Fruit fly (Drosophila melanogaster) whole organism: Measurements from ENCODE around the gene stg.

Experiments used
- psq ChIP-seq: fragments of >200 bp; optimal IDR thresholded peaks from 2 replicates; lab custom pipeline; 2017
- usp ChIP-seq: fragments of >200 bp; optimal IDR thresholded peaks from 2 replicates; lab custom pipeline; 2017; ENCODE audit warnings: missing biosample characterization, missing genetic modification characterization, mixed read lengths

DNA sequence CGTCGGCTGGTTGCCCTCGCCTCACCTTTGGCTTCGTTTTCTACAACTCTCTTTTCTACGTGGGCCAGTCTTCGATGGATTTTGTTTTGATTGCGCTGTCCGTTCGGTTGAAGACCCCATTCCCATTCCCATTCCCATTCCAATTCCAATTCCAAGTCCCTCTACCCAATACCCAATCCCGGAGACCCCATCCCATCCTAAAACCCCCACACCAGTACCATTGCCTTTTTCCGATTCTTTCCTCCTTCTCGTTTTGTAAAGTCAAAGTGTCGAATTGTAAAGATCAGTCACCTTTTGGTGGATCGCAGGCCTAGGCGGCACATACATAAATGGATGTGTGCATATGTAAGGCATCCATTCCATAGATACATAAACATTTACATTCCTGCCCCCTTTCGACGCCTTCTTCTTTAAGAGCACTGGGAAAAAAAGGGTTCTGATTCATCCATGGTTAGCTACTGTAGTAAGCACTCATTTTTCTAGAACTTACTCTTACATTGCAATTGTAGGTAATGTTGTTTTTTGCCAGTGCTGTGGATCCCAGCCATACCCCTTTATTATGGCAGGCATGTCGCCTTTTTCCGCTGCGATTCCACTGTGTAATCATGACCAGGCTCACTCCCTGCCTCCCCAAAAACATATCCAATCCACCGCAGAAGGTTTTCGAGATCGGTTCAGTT is 44.3 kb upstream of the stg start:
- no peak for TF ChIP-seq usp (GFP tag; lab: Kevin White, UChicago)
- no peak for TF ChIP-seq psq (lab: Kevin White, UChicago)
